Fruit fly (Drosophila melanogaster) whole organism, prepupa: Measurements from ENCODE around the gene CG18417.

Experiments used
- Blimp-1 ChIP-seq: fragments of 200-800 bp; sonication (Bioruptor generic); optimal IDR thresholded peaks from 3 replicates; lab custom pipeline; 2017; ENCODE audit warnings: missing biosample characterization, missing genetic modification characterization, mild to moderate bottlenecking, moderate library complexity, missing genetic modification reagents
- CG10631 ChIP-seq: fragments of 200-800 bp; sonication (Bioruptor generic); optimal IDR thresholded peaks from 2 replicates; lab custom pipeline; 2016; ENCODE audit warnings: missing biosample characterization, missing genetic modification characterization
- CG10669 ChIP-seq: fragments of 200-800 bp; sonication (Bioruptor generic); optimal IDR thresholded peaks from 3 replicates; lab custom pipeline; 2018; ENCODE audit warnings: missing biosample characterization, mild to moderate bottlenecking, missing genetic modification characterization, moderate library complexity
- CG11294 ChIP-seq: fragments of 200-800 bp; sonication (Bioruptor generic); IDR thresholded peaks from 2 replicates; pipeline ENCODE4 v1.3.6; 2022; ENCODE audit warnings: missing biosample characterization, missing genetic modification characterization
- CG11902 ChIP-seq: fragments of 200-800 bp; sonication (Bioruptor generic); optimal IDR thresholded peaks from 3 replicates; lab custom pipeline; 2016; ENCODE audit warnings: missing biosample characterization, missing genetic modification characterization
- CG3032 ChIP-seq: fragments of 200-800 bp; optimal IDR thresholded peaks from 2 replicates; lab custom pipeline; 2019; ENCODE audit warnings: missing biosample characterization, mild to moderate bottlenecking, missing genetic modification characterization, moderate library complexity
- CG34406 ChIP-seq: fragments of 200-800 bp; sonication (Bioruptor generic); optimal IDR thresholded peaks from 3 replicates; lab custom pipeline; 2016; ENCODE audit warnings: missing biosample characterization, missing genetic modification characterization
- CG3919 ChIP-seq: fragments of 200-800 bp; sonication (Bioruptor generic); optimal IDR thresholded peaks from 3 replicates; lab custom pipeline; 2016; ENCODE audit warnings: missing biosample characterization, missing genetic modification characterization
- CG4318 ChIP-seq: fragments of 200-800 bp; sonication (Bioruptor generic); optimal IDR thresholded peaks from 3 replicates; lab custom pipeline; 2017; ENCODE audit warnings: missing biosample characterization, mild to moderate bottlenecking, missing genetic modification characterization
- CG6276 ChIP-seq: fragments of 200-800 bp; sonication (Bioruptor generic); optimal IDR thresholded peaks from 2 replicates; lab custom pipeline; 2017; ENCODE audit warnings: missing biosample characterization, mild to moderate bottlenecking, missing genetic modification characterization
- CG6808 ChIP-seq: fragments of 200-800 bp; sonication (Bioruptor generic); optimal IDR thresholded peaks from 3 replicates; lab custom pipeline; 2017; ENCODE audit warnings: missing biosample characterization, missing genetic modification characterization, mild to moderate bottlenecking, moderate library complexity, missing genetic modification reagents
- CG6854 ChIP-seq: fragments of 200-800 bp; sonication (Bioruptor generic); optimal IDR thresholded peaks from 2 replicates; lab custom pipeline; 2017; ENCODE audit warnings: missing biosample characterization, mild to moderate bottlenecking, missing genetic modification characterization
- CG8632 ChIP-seq: fragments of 200-800 bp; sonication (Bioruptor generic); optimal IDR thresholded peaks from 3 replicates; lab custom pipeline; 2016; ENCODE audit warnings: missing biosample characterization, missing genetic modification characterization
- CG9139 ChIP-seq: fragments of 200-800 bp; sonication (Bioruptor generic); optimal IDR thresholded peaks from 3 replicates; lab custom pipeline; 2017; ENCODE audit warnings: missing biosample characterization, mild to moderate bottlenecking, missing genetic modification characterization
- Eip75B ChIP-seq: fragments of 200-800 bp; sonication (Bioruptor generic); optimal IDR thresholded peaks from 3 replicates; lab custom pipeline; 2016; ENCODE audit warnings: missing biosample characterization, missing genetic modification characterization
- Ets21C ChIP-seq: fragments of 200-800 bp; sonication (Bioruptor generic); optimal IDR thresholded peaks from 3 replicates; lab custom pipeline; 2016; ENCODE audit warnings: missing biosample characterization, missing genetic modification characterization
- Ets96B ChIP-seq: fragments of 200-800 bp; optimal IDR thresholded peaks from 2 replicates; lab custom pipeline; 2019; ENCODE audit warnings: missing biosample characterization, mild to moderate bottlenecking, missing genetic modification characterization, moderate library complexity
- Gug ChIP-seq: fragments of 200-800 bp; sonication (Bioruptor generic); IDR thresholded peaks from 2 replicates; pipeline ENCODE4 v1.3.6; 2022; ENCODE audit warnings: missing biosample characterization, missing genetic modification characterization
- Hr38 ChIP-seq: sonication (Bioruptor generic); optimal IDR thresholded peaks from 2 replicates; lab custom pipeline; 2016; ENCODE audit warnings: missing biosample characterization, missing genetic modification characterization
- Lpt ChIP-seq: fragments of 200-800 bp; sonication (Bioruptor generic); optimal IDR thresholded peaks from 3 replicates; lab custom pipeline; 2016; ENCODE audit warnings: missing biosample characterization, missing genetic modification characterization
- Met ChIP-seq: fragments of 200-800 bp; sonication (Bioruptor generic); optimal IDR thresholded peaks from 3 replicates; lab custom pipeline; 2016; ENCODE audit warnings: missing biosample characterization, missing genetic modification characterization
- OdsH ChIP-seq: fragments of 200-800 bp; sonication (Bioruptor generic); optimal IDR thresholded peaks from 3 replicates; lab custom pipeline; 2016; ENCODE audit warnings: missing biosample characterization, missing genetic modification characterization
- Smox ChIP-seq: fragments of 200-800 bp; sonication (Bioruptor generic); optimal IDR thresholded peaks from 3 replicates; lab custom pipeline; 2016; ENCODE audit warnings: missing biosample characterization, missing genetic modification characterization
- Sox102F ChIP-seq: fragments of 200-800 bp; sonication (Bioruptor generic); optimal IDR thresholded peaks from 2 replicates; lab custom pipeline; 2016; ENCODE audit warnings: missing biosample characterization, mild to moderate bottlenecking, missing genetic modification characterization
- Sox14 ChIP-seq: fragments of 200-800 bp; sonication (Bioruptor generic); optimal IDR thresholded peaks from 3 replicates; lab custom pipeline; 2016; ENCODE audit warnings: missing biosample characterization, missing genetic modification characterization
- Sox15 ChIP-seq: fragments of 200-800 bp; sonication (Bioruptor generic); optimal IDR thresholded peaks from 3 replicates; lab custom pipeline; 2016; ENCODE audit warnings: missing biosample characterization, missing genetic modification characterization
- achi ChIP-seq: fragments of 200-800 bp; sonication (Bioruptor generic); optimal IDR thresholded peaks from 3 replicates; lab custom pipeline; 2016; ENCODE audit warnings: missing biosample characterization, missing genetic modification characterization
- cyc ChIP-seq: fragments of 200-800 bp; sonication (Bioruptor generic); optimal IDR thresholded peaks from 3 replicates; lab custom pipeline; 2016; ENCODE audit warnings: missing biosample characterization, missing genetic modification characterization
- dsx ChIP-seq: fragments of 200-800 bp; optimal IDR thresholded peaks from 3 replicates; lab custom pipeline; 2019; ENCODE audit warnings: missing biosample characterization, mild to moderate bottlenecking, missing genetic modification characterization, moderate library complexity; ENCODE audit not compliant: poor library complexity, severe bottlenecking
- eg ChIP-seq: fragments of 200-800 bp; sonication (Bioruptor generic); IDR thresholded peaks from 3 replicates; pipeline ENCODE4 v1.3.6; 2022; ENCODE audit warnings: missing biosample characterization, missing genetic modification characterization
- esn ChIP-seq: fragments of 200-800 bp; sonication (Bioruptor generic); optimal IDR thresholded peaks from 2 replicates; lab custom pipeline; 2016; ENCODE audit warnings: missing biosample characterization, mild to moderate bottlenecking, missing genetic modification characterization, moderate library complexity
- fd59A ChIP-seq: fragments of 200-800 bp; sonication (Bioruptor generic); optimal IDR thresholded peaks from 2 replicates; lab custom pipeline; 2017; ENCODE audit warnings: missing biosample characterization, mild to moderate bottlenecking, missing genetic modification characterization, missing genetic modification reagents
- fkh ChIP-seq: fragments of 200-800 bp; sonication (Bioruptor generic); optimal IDR thresholded peaks from 3 replicates; lab custom pipeline; 2017; ENCODE audit warnings: missing biosample characterization, mild to moderate bottlenecking, missing genetic modification characterization, moderate library complexity
- net ChIP-seq: fragments of 200-800 bp; sonication (Bioruptor generic); optimal IDR thresholded peaks from 3 replicates; lab custom pipeline; 2016; ENCODE audit warnings: missing biosample characterization, missing genetic modification characterization
- pdm3 ChIP-seq: fragments of 200-800 bp; sonication (Bioruptor generic); optimal IDR thresholded peaks from 3 replicates; lab custom pipeline; 2016; ENCODE audit warnings: missing biosample characterization, missing genetic modification characterization
- svp ChIP-seq: fragments of 200-800 bp; sonication (Bioruptor generic); peaks from one replicate; lab custom pipeline; 2016; ENCODE audit warnings: missing biosample characterization, missing genetic modification characterization

CG18417 gene

DNA sequence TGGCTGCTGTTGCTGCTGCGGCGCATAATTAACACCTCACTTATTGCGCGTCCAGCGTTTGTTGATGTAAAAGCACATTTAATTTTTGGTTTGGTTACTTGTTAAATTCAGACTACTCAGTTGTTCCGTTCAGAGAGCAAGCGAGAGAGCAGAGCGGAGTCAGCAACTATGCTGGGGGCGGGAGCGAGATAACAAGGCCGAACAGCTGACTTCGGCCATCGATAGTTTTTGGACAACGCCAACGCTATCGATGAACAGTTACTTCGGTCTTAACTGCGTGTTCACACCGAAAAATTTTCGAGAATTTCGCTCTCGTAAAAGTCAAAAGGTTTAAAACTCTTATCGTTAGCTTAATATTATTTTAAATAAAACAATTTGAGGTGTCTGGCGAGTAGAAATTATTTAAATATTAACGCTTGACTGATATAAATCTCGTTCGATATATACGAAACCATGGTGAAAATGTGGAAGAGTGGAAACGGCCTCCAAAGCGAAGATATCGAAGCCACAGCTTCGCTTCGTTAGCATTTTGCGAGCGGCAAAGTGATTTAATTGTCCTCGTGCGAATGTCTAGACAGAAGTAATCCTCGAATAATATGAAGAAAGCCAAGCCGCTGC, 18.4 kb upstream of the CG18417 start, which contains the start of the genes SMSr and smid (continued):
- TF ChIP-seq CG34406 (GFP tag; lab: Kevin White, UChicago) (peak; percentile 47), net (GFP tag; lab: Kevin White, UChicago) (peak; percentile 19), pdm3 (peak; percentile 70), CG10669 (GFP tag; lab: Kevin White, UChicago) (no peak), CG6808 (peak; percentile 5), Met (GFP tag; lab: Kevin White, UChicago) (no peak), Blimp-1 (GFP tag; lab: Kevin White, UChicago) (no peak), CG6276 (GFP tag; lab: Kevin White, UChicago) (no peak), Eip75B (peak; percentile 61), Ets96B (tag; lab: Kevin White, UChicago) (peak; percentile 53), Gug (peak; percentile 57; the same call in 1 of the 2 replicates)

DNA sequence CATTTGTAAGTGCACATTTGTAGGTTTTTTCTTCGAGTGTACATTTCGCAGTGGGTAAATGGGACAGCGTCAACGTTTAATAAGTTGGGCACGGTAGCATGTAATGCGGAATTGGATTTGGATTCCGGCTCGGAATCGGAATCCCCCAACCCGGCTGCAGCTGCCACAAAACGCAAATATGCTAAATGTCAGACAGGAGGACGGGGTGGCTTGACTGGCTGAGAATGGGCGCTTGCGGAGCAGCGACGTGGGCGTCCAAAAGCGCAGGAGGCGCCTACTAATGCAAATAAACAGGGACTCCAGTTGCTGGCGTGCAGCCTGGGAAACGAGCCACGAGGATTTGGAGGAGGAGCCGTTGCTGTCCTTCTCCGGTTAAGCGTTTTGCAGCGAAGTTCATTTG, 12.1 kb upstream of the CG18417 start, which contains the start of gene CG8564:
Gene CG8564 (minus strand): TSS at position 101 of the 400 bp plus-strand sequence.
- no peak for TF ChIP-seq cyc (GFP tag; lab: Kevin White, UChicago)
- peak; percentile 10 for TF ChIP-seq svp

- no peak for TF ChIP-seq Hr38
- TF ChIP-seq Sox102F (GFP tag; lab: Kevin White, UChicago), result no peak
- no peak for TF ChIP-seq eg (GFP tag; lab: Robert Waterston, UW)
- no peak for TF ChIP-seq CG10631 (GFP tag; lab: Kevin White, UChicago)
- TF ChIP-seq Blimp-1 (GFP tag; lab: Kevin White, UChicago), result no peak
- TF ChIP-seq Sox15 (GFP tag; lab: Kevin White, UChicago), result no peak
- no peak for TF ChIP-seq esn (GFP tag; lab: Kevin White, UChicago)
- TF ChIP-seq, all 60 proteins: peak for 0
These were observed 9.9 kb upstream of the CG18417 start for dm6 chr3L:7390004-7390403.

DNA sequence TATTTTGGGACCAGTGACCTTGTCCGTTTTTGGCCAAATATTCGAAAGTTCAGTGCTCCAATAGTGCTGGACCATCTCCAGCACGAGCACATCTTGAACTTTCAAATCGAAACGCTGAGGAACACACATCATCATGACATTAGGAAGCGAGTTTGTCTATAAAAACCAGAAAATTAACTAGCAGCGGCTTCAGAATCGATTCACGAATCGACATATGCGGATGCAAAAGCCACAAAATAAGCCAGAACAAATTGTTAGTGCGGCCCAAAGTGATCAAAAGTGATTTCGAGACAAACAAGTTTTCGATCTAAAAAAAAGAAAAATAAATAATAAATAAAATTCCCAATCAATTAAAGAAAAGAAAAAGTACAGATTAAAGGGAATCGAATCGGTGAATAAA, 9.4 kb upstream of the CG18417 start, which contains the start of gene CG8563:
Gene CG8563 (plus strand): TSS at position 301 of the 400 bp plus-strand sequence.
- TF ChIP-seq esn (GFP tag; lab: Kevin White, UChicago) (no peak), Lpt (GFP tag; lab: Kevin White, UChicago) (no peak), Sox14 (no peak), CG3032 (tag; lab: Kevin White, UChicago) (no peak), fkh (GFP tag; lab: Kevin White, UChicago) (no peak), CG4318 (GFP tag; lab: Kevin White, UChicago) (no peak), CG11294 (GFP tag; lab: Robert Waterston, UW) (no peak), Met (GFP tag; lab: Kevin White, UChicago) (no peak), achi (GFP tag; lab: Kevin White, UChicago) (no peak), CG3919 (GFP tag; lab: Kevin White, UChicago) (no peak), svp (no peak), OdsH (GFP tag; lab: Kevin White, UChicago) (no peak), fd59A (GFP tag; lab: Kevin White, UChicago) (no peak), CG9139 (GFP tag; lab: Kevin White, UChicago) (no peak), Smox (GFP tag; lab: Kevin White, UChicago) (no peak), Sox102F (GFP tag; lab: Kevin White, UChicago) (no peak), CG6276 (GFP tag; lab: Kevin White, UChicago) (no peak), CG11902 (no peak), CG6854 (GFP tag; lab: Kevin White, UChicago) (no peak)

- TF ChIP-seq Eip75B, result no peak
- no peak for TF ChIP-seq Gug
- no peak for TF ChIP-seq Hr38
- no peak for TF ChIP-seq Ets21C (GFP tag; lab: Kevin White, UChicago)
- TF ChIP-seq dsx (GFP tag; lab: Kevin White, UChicago), result no peak
- no peak for TF ChIP-seq CG11902
- no peak for TF ChIP-seq fd59A (GFP tag; lab: Kevin White, UChicago)
- TF ChIP-seq CG10669 (GFP tag; lab: Kevin White, UChicago), result no peak
- no peak for TF ChIP-seq Smox (GFP tag; lab: Kevin White, UChicago)
- no peak for TF ChIP-seq CG8632 (GFP tag; lab: Kevin White, UChicago)
- no peak for TF ChIP-seq OdsH (GFP tag; lab: Kevin White, UChicago)
These were observed 3.8 kb upstream of the CG18417 start, which contains the start of gene CG32379 for dm6 chr3L:7396055-7396454. Gene CG32379 (plus strand): TSS chr3L:7396355.
